Fruit fly (Drosophila melanogaster) whole organism, embryonic: Measurements from ENCODE around the gene CG4497.

ENCODE experiments used
- CG10543 ChIP-seq: fragments of 200-800 bp; sonication (Bioruptor generic); optimal IDR thresholded peaks from 3 replicates; lab custom pipeline; 2017; ENCODE audit warnings: missing biosample characterization, mild to moderate bottlenecking, missing genetic modification characterization, moderate library complexity
- CG1233 ChIP-seq: fragments of 200-800 bp; sonication (Bioruptor generic); optimal IDR thresholded peaks from 4 replicates; lab custom pipeline; 2018; ENCODE audit warnings: missing biosample characterization, mild to moderate bottlenecking, missing genetic modification characterization
- CG14667 ChIP-seq: fragments of 200-800 bp; sonication (Bioruptor generic); IDR thresholded peaks from 2 replicates; pipeline ENCODE4 v1.3.6; 2022; ENCODE audit warnings: missing biosample characterization, missing genetic modification characterization
- CG1529 ChIP-seq: fragments of 200-800 bp; sonication (Bioruptor generic); optimal IDR thresholded peaks from 3 replicates; lab custom pipeline; 2018; ENCODE audit warnings: missing biosample characterization, missing genetic modification characterization
- CG17802 ChIP-seq: fragments of 200-800 bp; sonication (Bioruptor generic); optimal IDR thresholded peaks from 2 replicates; lab custom pipeline; 2018; ENCODE audit warnings: missing biosample characterization, mild to moderate bottlenecking, missing genetic modification characterization, moderate library complexity
- CG2120 ChIP-seq: fragments of 200-800 bp; sonication (Bioruptor generic); optimal IDR thresholded peaks from 3 replicates; lab custom pipeline; 2016; ENCODE audit warnings: missing biosample characterization, missing genetic modification characterization
- CG31365 ChIP-seq: fragments of 200-800 bp; sonication (Bioruptor generic); optimal IDR thresholded peaks from 2 replicates; lab custom pipeline; 2018; ENCODE audit warnings: missing biosample characterization, mild to moderate bottlenecking, missing genetic modification characterization
- CG31388 ChIP-seq: fragments of 200-800 bp; sonication (Bioruptor generic); optimal IDR thresholded peaks from 2 replicates; lab custom pipeline; 2016; ENCODE audit warnings: missing biosample characterization, missing genetic modification characterization
- CG32532 ChIP-seq: fragments of 200-800 bp; sonication (Bioruptor generic); IDR thresholded peaks from 2 replicates; pipeline ENCODE4 v1.3.6; 2022; ENCODE audit warnings: missing biosample characterization, missing genetic modification characterization
- CG34224 ChIP-seq: fragments of 200-800 bp; sonication (Bioruptor generic); IDR thresholded peaks from 3 replicates; pipeline ENCODE4 v1.3.6; 2022; ENCODE audit warnings: missing biosample characterization, missing genetic modification characterization; ENCODE audit not compliant: partially characterized antibody
- CG3726 ChIP-seq: fragments of 200-800 bp; sonication (Bioruptor generic); IDR thresholded peaks from 3 replicates; pipeline ENCODE4, ENCODE4 v1.3.6; 2022; ENCODE audit warnings: missing biosample characterization, missing genetic modification characterization
- CG3847 ChIP-seq: fragments of 200-800 bp; sonication (Bioruptor generic); IDR thresholded peaks from 2 replicates; pipeline ENCODE4 v1.3.6; 2022; ENCODE audit warnings: missing biosample characterization, missing genetic modification characterization
- CG42726 ChIP-seq: fragments of 200-800 bp; sonication (Bioruptor generic); IDR thresholded peaks from 2 replicates; pipeline ENCODE4 v1.3.6; 2022; ENCODE audit warnings: missing biosample characterization, missing genetic modification characterization; ENCODE audit not compliant: partially characterized antibody
- CG5180 ChIP-seq: fragments of 200-800 bp; sonication (Bioruptor generic); optimal IDR thresholded peaks from 3 replicates; lab custom pipeline; 2017; ENCODE audit warnings: missing biosample characterization, missing genetic modification characterization, mild to moderate bottlenecking, moderate library complexity, missing genetic modification reagents
- CG6254 ChIP-seq: fragments of 200-800 bp; sonication (Bioruptor generic); optimal IDR thresholded peaks from 3 replicates; lab custom pipeline; 2017; ENCODE audit warnings: mild to moderate bottlenecking, missing biosample characterization, missing genetic modification reagents, missing genetic modification characterization
- CG6654 ChIP-seq: fragments of 200-800 bp; sonication (Bioruptor generic); optimal IDR thresholded peaks from 2 replicates; lab custom pipeline; 2017; ENCODE audit warnings: missing biosample characterization, mild to moderate bottlenecking, missing genetic modification characterization
- CG6683 ChIP-seq: fragments of 200-800 bp; sonication (Bioruptor generic); optimal IDR thresholded peaks from 2 replicates; lab custom pipeline; 2017; ENCODE audit warnings: missing biosample characterization, mild to moderate bottlenecking, missing genetic modification characterization, missing genetic modification reagents
- CG6689 ChIP-seq: fragments of 200-800 bp; sonication (Bioruptor generic); IDR thresholded peaks from 2 replicates; pipeline ENCODE4 v1.3.6; 2022; ENCODE audit warnings: missing biosample characterization, missing genetic modification characterization
- CG8924 ChIP-seq: fragments of 200-800 bp; optimal IDR thresholded peaks from 3 replicates; lab custom pipeline; 2019; ENCODE audit warnings: missing biosample characterization, mild to moderate bottlenecking, missing genetic modification characterization, moderate library complexity
- CG9609 ChIP-seq: fragments of 200-800 bp; sonication (Bioruptor generic); optimal IDR thresholded peaks from 3 replicates; lab custom pipeline; 2016; ENCODE audit warnings: missing biosample characterization, missing genetic modification characterization
- CG9876 ChIP-seq: fragments of 200-800 bp; sonication (Bioruptor generic); optimal IDR thresholded peaks from 2 replicates; lab custom pipeline; 2016; ENCODE audit warnings: missing biosample characterization, missing genetic modification characterization
- CTCF ChIP-seq: fragments of 200-800 bp; sonication (Bioruptor generic); optimal IDR thresholded peaks from 2 replicates; lab custom pipeline; 2017; ENCODE audit warnings: missing biosample characterization, mild to moderate bottlenecking, missing genetic modification characterization, moderate library complexity
- CrebB ChIP-seq: fragments of 200-800 bp; sonication (Bioruptor generic); optimal IDR thresholded peaks from 3 replicates; lab custom pipeline; 2018; ENCODE audit warnings: missing biosample characterization, mild to moderate bottlenecking, missing genetic modification characterization
- Dp ChIP-seq: fragments of 200-800 bp; sonication (Bioruptor generic); optimal IDR thresholded peaks from 2 replicates; lab custom pipeline; 2018; ENCODE audit warnings: missing biosample characterization, mild to moderate bottlenecking, missing genetic modification characterization, moderate library complexity
- E2f2 ChIP-seq: fragments of 200-800 bp; sonication (Bioruptor generic); IDR thresholded peaks from 2 replicates; pipeline ENCODE4 v1.3.6; 2022; ENCODE audit warnings: missing biosample characterization, missing genetic modification characterization
- Fer1 ChIP-seq: fragments of 200-800 bp; sonication (Bioruptor generic); optimal IDR thresholded peaks from 2 replicates; lab custom pipeline; 2017; ENCODE audit warnings: missing biosample characterization, mild to moderate bottlenecking, missing genetic modification characterization
- Fer2 ChIP-seq: fragments of 200-800 bp; sonication (Bioruptor generic); optimal IDR thresholded peaks from 2 replicates; lab custom pipeline; 2018; ENCODE audit warnings: missing biosample characterization, mild to moderate bottlenecking, missing genetic modification characterization, moderate library complexity
- HHEX ChIP-seq: fragments of 200-800 bp; sonication (Bioruptor generic); optimal IDR thresholded peaks from 3 replicates; lab custom pipeline; 2017; ENCODE audit warnings: missing biosample characterization, mild to moderate bottlenecking, missing genetic modification characterization, missing genetic modification reagents
- HLH4C ChIP-seq: fragments of 200-800 bp; sonication (Bioruptor generic); IDR thresholded peaks from 3 replicates; pipeline ENCODE4 v1.3.6; 2022; ENCODE audit warnings: missing biosample characterization, missing genetic modification characterization; ENCODE audit not compliant: partially characterized antibody
- Hsf ChIP-seq: fragments of 200-800 bp; sonication (Bioruptor generic); optimal IDR thresholded peaks from 3 replicates; lab custom pipeline; 2016; ENCODE audit warnings: missing biosample characterization, missing genetic modification characterization
- Nf-YA ChIP-seq: fragments of 200-800 bp; sonication (Bioruptor generic); IDR thresholded peaks from 2 replicates; pipeline ENCODE4 v1.3.6; 2022; ENCODE audit warnings: missing biosample characterization, missing genetic modification characterization
- Opbp ChIP-seq: fragments of 200-800 bp; sonication (Bioruptor generic); IDR thresholded peaks from 3 replicates; pipeline ENCODE4 v1.3.6; 2022; ENCODE audit warnings: missing biosample characterization, missing genetic modification characterization; ENCODE audit not compliant: partially characterized antibody
- Vsx1 ChIP-seq: fragments of 200-800 bp; sonication (Bioruptor generic); optimal IDR thresholded peaks from 2 replicates; lab custom pipeline; 2017; ENCODE audit warnings: missing biosample characterization, mild to moderate bottlenecking, missing genetic modification characterization, missing genetic modification reagents
- br ChIP-seq: fragments of >200 bp; optimal IDR thresholded peaks from 2 replicates; lab custom pipeline; 2017
- cad ChIP-seq: fragments of >200 bp; optimal IDR thresholded peaks from 2 replicates; lab custom pipeline; 2017; ENCODE audit warnings: missing biosample characterization, missing genetic modification characterization
- caup ChIP-seq: fragments of 200-800 bp; sonication (Bioruptor generic); optimal IDR thresholded peaks from 3 replicates; lab custom pipeline; 2017; ENCODE audit warnings: missing biosample characterization, mild to moderate bottlenecking, missing genetic modification characterization, moderate library complexity; ENCODE audit not compliant: severe bottlenecking
- crol ChIP-seq: fragments of 200-800 bp; sonication (Bioruptor generic); IDR thresholded peaks from 2 replicates; pipeline ENCODE4 v1.3.6; 2022; ENCODE audit warnings: missing biosample characterization, missing genetic modification characterization
- cwo ChIP-seq: fragments of 200-800 bp; sonication (Bioruptor generic); optimal IDR thresholded peaks from 3 replicates; lab custom pipeline; 2017; ENCODE audit warnings: missing biosample characterization, missing genetic modification characterization, mild to moderate bottlenecking, moderate library complexity, missing genetic modification reagents
- danr ChIP-seq: fragments of 200-800 bp; sonication (Bioruptor generic); IDR thresholded peaks from 2 replicates; pipeline ENCODE4 v1.3.6; 2022; ENCODE audit warnings: missing biosample characterization, missing genetic modification characterization
- dati ChIP-seq: fragments of 200-800 bp; sonication (Bioruptor generic); IDR thresholded peaks from 2 replicates; pipeline ENCODE4 v1.3.6; 2022; ENCODE audit warnings: missing biosample characterization, missing genetic modification characterization
- fd3F ChIP-seq: fragments of 200-800 bp; sonication (Bioruptor generic); optimal IDR thresholded peaks from 2 replicates; lab custom pipeline; 2018; ENCODE audit warnings: missing biosample characterization, mild to moderate bottlenecking, missing genetic modification characterization, moderate library complexity
- gfzf ChIP-seq: fragments of 200-800 bp; sonication (Bioruptor generic); optimal IDR thresholded peaks from 2 replicates; lab custom pipeline; 2016; ENCODE audit warnings: missing biosample characterization, mild to moderate bottlenecking, missing genetic modification characterization, moderate library complexity
- grn ChIP-seq: fragments of 200-800 bp; sonication (Bioruptor generic); optimal IDR thresholded peaks from 3 replicates; lab custom pipeline; 2017; ENCODE audit warnings: missing biosample characterization, missing genetic modification characterization
- hkb ChIP-seq, 2 experiments: fragments of 200-800 bp in 1 of 2; fragments of >200 bp in 1 of 2; sonication (Bioruptor generic) in 1 of 2; IDR thresholded peaks in 1 of 2; optimal IDR thresholded peaks in 1 of 2; 2 replicates each; pipeline versions ENCODE4 v1.3.6 to Lab custom; 2017 to 2022; ENCODE audit warnings: missing biosample characterization in 1 of 2, missing genetic modification characterization in 1 of 2
- hth ChIP-seq: fragments of >200 bp; optimal IDR thresholded peaks from 2 replicates; lab custom pipeline; 2017; ENCODE audit warnings: inconsistent platforms
- klu ChIP-seq: fragments of 200-800 bp; sonication (Bioruptor generic); IDR thresholded peaks from 2 replicates; pipeline ENCODE4 v1.3.6; 2022; ENCODE audit warnings: missing biosample characterization, missing genetic modification characterization
- lab ChIP-seq: fragments of 200-800 bp; sonication (Bioruptor generic); optimal IDR thresholded peaks from 3 replicates; lab custom pipeline; 2017; ENCODE audit warnings: missing biosample characterization, missing genetic modification characterization, mild to moderate bottlenecking, moderate library complexity, missing genetic modification reagents
- phol ChIP-seq: fragments of 200-800 bp; sonication (Bioruptor generic); optimal IDR thresholded peaks from 3 replicates; lab custom pipeline; 2018; ENCODE audit warnings: missing biosample characterization, mild to moderate bottlenecking, missing genetic modification characterization, moderate library complexity
- sc ChIP-seq, 3 experiments: fragments of >200 bp in 2 of 3; fragments of 200-800 bp in 1 of 3; sonication (Bioruptor generic) in 1 of 3; optimal IDR thresholded peaks; 2 replicates in 2 of 3; 3 replicates in 1 of 3; lab custom pipeline; 2017; ENCODE audit warnings: mild to moderate bottlenecking in 1 of 3, missing biosample characterization in 1 of 3, missing genetic modification characterization in 1 of 3, missing genetic modification reagents in 1 of 3
- slp2 ChIP-seq: fragments of 200-800 bp; sonication (Bioruptor generic); optimal IDR thresholded peaks from 2 replicates; lab custom pipeline; 2016; ENCODE audit warnings: missing biosample characterization, missing genetic modification characterization

Gene CG4497

DNA sequence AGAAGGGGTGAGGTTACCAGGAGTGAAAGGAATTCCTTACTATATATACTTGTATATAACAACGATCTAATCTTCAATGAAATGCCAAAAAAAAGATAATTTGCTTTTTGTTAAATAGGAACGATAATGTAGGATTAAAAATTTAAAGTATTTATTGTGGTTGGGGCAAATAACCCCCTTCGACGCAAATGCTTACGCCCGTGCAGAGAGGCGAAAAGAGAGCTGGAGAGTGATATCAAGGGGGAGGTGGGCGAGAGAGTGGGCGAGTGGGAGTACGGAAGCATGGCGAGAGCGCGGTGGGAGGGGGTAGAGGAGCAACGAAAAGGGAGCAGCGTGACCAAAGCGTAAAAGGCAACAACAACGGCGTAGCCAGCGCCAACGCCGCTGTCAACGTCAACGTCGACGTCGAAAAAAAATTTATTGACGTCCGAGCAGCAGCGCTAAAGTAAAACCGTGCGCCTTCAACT is 5.8 kb downstream of the CG4497 start (continued):
- TF ChIP-seq Fer1 (GFP tag; lab: Kevin White, UChicago) (peak; percentile 99), CG2120 (peak; percentile 99), slp2 (GFP tag; lab: Kevin White, UChicago) (peak; percentile 97), CG9609 (GFP tag; lab: Kevin White, UChicago) (peak; percentile 96), CG1529 (peak; percentile 98), CG34224 (GFP tag; lab: Robert Waterston, UW) (no peak), Fer2 (peak; percentile 96), phol (tag; lab: Kevin White, UChicago) (peak; percentile 97), Nf-YA (GFP tag; lab: Robert Waterston, UW) (peak; percentile 94), CG3847 (GFP tag; lab: Robert Waterston, UW) (peak; percentile 98), hkb (optimal IDR thresholded peaks at IDR 0.05; lab: Kevin White, UChicago) (no peak), hkb (GFP tag; IDR thresholded peaks at IDR 0.05; lab: Robert Waterston, UW) (peak; percentile 98), gfzf (GFP tag; lab: Kevin White, UChicago) (no peak), hth (lab: Kevin White, UChicago) (no peak), CG3726 (GFP tag; lab: Robert Waterston, UW) (peak; percentile 97), CG6254 (GFP tag; lab: Kevin White, UChicago) (peak; percentile 95), CG14667 (peak; percentile 98), Vsx1 (GFP tag; lab: Kevin White, UChicago) (peak; percentile 93), lab (GFP tag; lab: Kevin White, UChicago) (peak; percentile 99), klu (peak; percentile 97), dati (peak; percentile 90), CG32532 (peak; percentile 98), CG1233 (GFP tag; lab: Kevin White, UChicago) (peak; percentile 97), grn (GFP tag; lab: Kevin White, UChicago) (peak; percentile 85), E2f2 (GFP tag; lab: Robert Waterston, UW) (peak; percentile 88), CTCF (GFP tag; lab: Kevin White, UChicago) (peak; percentile 70), caup (GFP tag; lab: Kevin White, UChicago) (peak; percentile 98), CG31365 (tag; lab: Kevin White, UChicago) (peak; percentile 85), Opbp (no peak), br (lab: Kevin White, UChicago) (no peak), CG6689 (GFP tag; lab: Robert Waterston, UW) (peak; percentile 98), CG6683 (GFP tag; lab: Kevin White, UChicago) (peak; percentile 96), danr (GFP tag; lab: Robert Waterston, UW) (peak; percentile 98), CrebB (tag; lab: Kevin White, UChicago) (peak; percentile 97), CG42726 (no peak), sc (optimal IDR thresholded peaks at IDR 0.05; lab: Kevin White, UChicago) (no peak), sc (GFP tag; optimal IDR thresholded peaks at IDR 0.05; lab: Kevin White, UChicago) (peak; percentile 98), CG5180 (GFP tag; lab: Kevin White, UChicago) (peak; percentile 92), crol (GFP tag; lab: Robert Waterston, UW) (peak; percentile 99), CG10543 (GFP tag; lab: Kevin White, UChicago) (peak; percentile 99), HLH4C (GFP tag; lab: Robert Waterston, UW) (peak; percentile 22; the same call in 1 of the 3 replicates), HHEX (GFP tag; lab: Kevin White, UChicago) (peak; percentile 98), CG9876 (GFP tag; lab: Kevin White, UChicago) (peak; percentile 88), CG8924 (tag; lab: Kevin White, UChicago) (peak; percentile 99), Dp (GFP tag; lab: Kevin White, UChicago) (peak; percentile 30), cwo (GFP tag; lab: Kevin White, UChicago) (peak; percentile 97), cad (GFP tag; lab: Kevin White, UChicago) (no peak), CG31388 (GFP tag; lab: Kevin White, UChicago) (peak; percentile 92), CG17802 (tag; lab: Kevin White, UChicago) (peak; percentile 83), Hsf (GFP tag; lab: Kevin White, UChicago) (peak; percentile 98), CG6654 (GFP tag; lab: Kevin White, UChicago) (peak; percentile 88), fd3F (GFP tag; lab: Kevin White, UChicago) (peak; percentile 96)
